Worm (Caenorhabditis elegans): ENCODE results near the gene F58E6.13.

DNA sequence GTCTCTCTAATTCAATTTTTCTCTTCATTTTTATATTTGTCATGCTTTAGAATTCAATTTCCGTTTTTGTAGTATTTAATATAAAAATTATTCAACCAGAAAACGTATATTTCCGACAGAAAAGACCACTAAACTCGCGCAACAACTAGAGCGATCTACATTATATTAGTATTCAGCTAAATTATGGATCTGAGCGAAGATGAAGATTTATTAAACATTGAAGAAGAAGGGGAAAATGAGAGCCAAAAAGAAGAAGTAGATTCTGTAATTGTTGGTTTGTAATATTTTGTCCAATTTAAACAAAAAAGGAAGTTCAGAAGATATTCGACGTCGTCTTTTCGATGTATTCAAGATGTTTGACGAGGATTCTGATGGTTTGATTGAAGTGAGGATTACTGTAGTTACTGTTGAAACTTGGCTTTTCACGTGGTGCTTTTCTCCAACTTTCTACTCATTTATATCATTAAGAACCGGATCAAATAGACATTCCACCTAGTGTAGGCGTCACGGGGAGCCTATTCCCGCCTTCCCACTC lies 11.0 kb upstream of the F58E6.13 start, which contains the start of gene cal-7:
- TF ChIP-seq nhr-11 (tag; optimal IDR thresholded peaks at IDR 0.05) (no peak), pqm-1 (tag; optimal IDR thresholded peaks at IDR 0.05) (no peak), tbx-7 (tag; optimal IDR thresholded peaks at IDR 0.05) (no peak), ama-1 (optimal IDR thresholded peaks at IDR 0.05) (no peak), unc-86 (tag; optimal IDR thresholded peaks at IDR 0.05) (no peak), ceh-24 (tag; optimal IDR thresholded peaks at IDR 0.05) (no peak), odd-2 (tag; optimal IDR thresholded peaks at IDR 0.05) (no peak), pha-4 (tag; optimal IDR thresholded peaks at IDR 0.05) (no peak), dmd-4 (tag; optimal IDR thresholded peaks at IDR 0.05; ENCODE audit: borderline replicate concordance) (no peak)
